Worm (Caenorhabditis elegans): Measurements from ENCODE around the gene cht-3.
A peak's percentile ranks its signal among the peaks of the same experiment; 100 is the strongest.

DNA sequence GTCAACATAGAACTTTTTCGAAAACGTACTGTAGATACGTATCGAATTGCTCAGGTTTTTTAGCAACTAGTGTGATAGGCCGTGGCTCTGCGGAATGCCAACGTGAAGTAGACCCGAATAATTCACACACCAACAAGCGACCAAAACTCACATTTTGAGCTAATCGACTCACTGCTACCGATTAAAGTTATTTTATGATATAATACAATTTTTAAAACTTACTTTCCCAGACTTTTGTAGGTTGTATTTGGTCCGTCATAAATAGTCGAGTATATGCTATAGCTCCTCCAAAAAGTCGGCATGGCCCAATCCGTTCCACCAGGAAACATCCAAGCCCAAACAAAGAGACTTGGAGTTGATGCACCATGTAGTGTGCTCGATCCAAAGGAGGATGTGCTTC lies 7.4 kb downstream of the cht-3 start, which contains the start of gene C25A8.1:
- TF ChIP-seq zag-1 (tag; optimal IDR thresholded peaks at IDR 0.05), result no peak
- TF ChIP-seq dpl-1 (GFP tag; optimal IDR thresholded peaks at IDR 0.05), result no peak
- no peak for TF ChIP-seq efl-1 (optimal IDR thresholded peaks at IDR 0.05)
- TF ChIP-seq efl-1 (GFP tag; optimal IDR thresholded peaks at IDR 0.05 in 1 of 2), result peak in 1 of 2 experiments; percentile 15
- TF ChIP-seq elt-2 (tag; optimal IDR thresholded peaks at IDR 0.05), result no peak
- no peak for TF ChIP-seq ztf-4 (tag; optimal IDR thresholded peaks at IDR 0.05)
- TF ChIP-seq pqm-1 (tag; optimal IDR thresholded peaks at IDR 0.05), result no peak
- TF ChIP-seq aly-2 (tag; optimal IDR thresholded peaks at IDR 0.05), result no peak
- TF ChIP-seq egl-13 (tag; optimal IDR thresholded peaks at IDR 0.05), result no peak

All from whole organism, L1 larva.